Worm (Caenorhabditis elegans): ENCODE results near the gene F13E9.9.

F13E9.9 gene

ce11 chrIV:10879542-10879941 lies 19.4 kb downstream of the F13E9.9 start, which contains the start of gene sdz-13:
sdz-13 (minus strand) TSS chrIV:10879642.
- no peak for TF ChIP-seq let-607 (tag; optimal IDR thresholded peaks at IDR 0.05)
- TF ChIP-seq nhr-120 (GFP tag; IDR thresholded peaks at IDR 0.05), result no peak
- TF ChIP-seq sea-2 (GFP tag; IDR thresholded peaks at IDR 0.05), result no peak
- no peak for TF ChIP-seq attf-6 (GFP tag; IDR thresholded peaks at IDR 0.05)
- TF ChIP-seq F55B11.4 (tag; optimal IDR thresholded peaks at IDR 0.05; ENCODE audit: borderline replicate concordance, insufficient read depth), result no peak
- TF ChIP-seq lin-40 (tag; optimal IDR thresholded peaks at IDR 0.05), result no peak
- no peak for TF ChIP-seq ccch-3 (GFP tag; optimal IDR thresholded peaks at IDR 0.05)
- no peak for TF ChIP-seq F57C9.4 (tag; optimal IDR thresholded peaks at IDR 0.05)
- no peak for TF ChIP-seq ceh-40 (GFP tag; IDR thresholded peaks at IDR 0.05)
- no peak for TF ChIP-seq efl-1 (GFP tag; optimal IDR thresholded peaks at IDR 0.05)
- TF ChIP-seq C17E4.6 (GFP tag; IDR thresholded peaks at IDR 0.05), result no peak
- TF ChIP-seq gei-17 (GFP tag; optimal IDR thresholded peaks at IDR 0.05), result no peak
- no peak for TF ChIP-seq ets-4 (GFP tag; optimal IDR thresholded peaks at IDR 0.05)
- no peak for TF ChIP-seq mxl-1 (tag; optimal IDR thresholded peaks at IDR 0.05)
- no peak for TF ChIP-seq zfh-2 (GFP tag; conservative IDR thresholded peaks at IDR 0.05)
- no peak for TF ChIP-seq Y67H2A.10 (GFP tag; conservative IDR thresholded peaks at IDR 0.05)
- no peak for TF ChIP-seq unc-130 (GFP tag; optimal IDR thresholded peaks at IDR 0.05)
- no peak for TF ChIP-seq attf-5 (GFP tag; optimal IDR thresholded peaks at IDR 0.05)
- TF ChIP-seq F22D6.2 (tag; optimal IDR thresholded peaks at IDR 0.05), result no peak

DNA sequence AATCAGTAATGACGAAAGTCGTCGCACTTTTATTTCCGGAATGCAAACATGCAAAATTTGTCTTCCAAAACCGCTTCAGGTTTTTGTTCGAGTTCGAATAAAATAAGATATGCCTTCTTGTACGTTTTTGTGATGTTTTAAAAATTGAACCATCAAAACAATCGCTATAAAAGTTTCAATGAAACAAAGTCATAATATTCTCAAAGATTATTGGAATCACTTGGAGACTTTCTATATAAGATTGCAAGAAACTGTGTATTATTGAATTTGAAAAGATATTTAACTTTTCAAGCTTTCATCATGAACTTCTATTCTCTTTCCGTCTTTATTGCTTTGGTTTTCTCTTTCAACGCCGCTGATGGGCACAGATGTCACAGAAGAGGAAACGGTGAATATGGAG lies 22.1 kb downstream of the F13E9.9 start, which contains the start of gene fipr-14:
TSS of gene fipr-14 (plus strand) at position 301 of the 400 bp plus-strand sequence.
- TF ChIP-seq C17E4.6 (GFP tag; IDR thresholded peaks at IDR 0.05), result no peak
- no peak for TF ChIP-seq B0336.3 (GFP tag; IDR thresholded peaks at IDR 0.05)
- TF ChIP-seq ceh-100 (GFP tag; IDR thresholded peaks at IDR 0.05), result no peak
- no peak for TF ChIP-seq D2030.7 (GFP tag; IDR thresholded peaks at IDR 0.05)
- TF ChIP-seq F10E7.11 (tag; optimal IDR thresholded peaks at IDR 0.05), result no peak
- no peak for TF ChIP-seq egl-44 (GFP tag; IDR thresholded peaks at IDR 0.05)
- TF ChIP-seq ccch-3 (GFP tag; optimal IDR thresholded peaks at IDR 0.05), result no peak
- TF ChIP-seq hsf-1 (GFP tag; IDR thresholded peaks at IDR 0.05), result no peak
- no peak for TF ChIP-seq lin-26 (GFP tag; IDR thresholded peaks at IDR 0.05)
- no peak for TF ChIP-seq mel-28 (tag; optimal IDR thresholded peaks at IDR 0.05; ENCODE audit: borderline replicate concordance)

DNA sequence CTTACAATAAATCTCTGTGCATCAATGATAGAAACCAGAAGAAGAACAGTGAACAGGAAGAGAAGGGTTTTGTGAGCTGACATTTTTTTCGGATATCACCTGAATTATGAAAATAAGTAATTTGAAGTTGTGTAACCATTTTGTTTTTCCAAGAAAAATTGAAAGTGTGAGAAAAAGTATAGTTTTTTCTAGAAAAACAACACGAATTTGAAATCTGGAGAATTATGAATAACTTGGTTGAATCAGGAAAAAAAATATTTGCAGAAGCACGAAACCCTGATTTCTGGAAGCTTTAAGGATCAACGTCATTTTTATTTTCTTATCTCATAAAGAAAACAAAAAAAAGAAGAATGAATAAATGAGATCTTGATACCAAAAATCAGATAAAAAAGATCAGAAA lies 24.5 kb downstream of the F13E9.9 start, which contains the start of gene F13E9.12:
TSS of gene F13E9.12 (minus strand) at position 101 of the 400 bp plus-strand sequence.
- TF ChIP-seq pbrm-1 (GFP tag; IDR thresholded peaks at IDR 0.05) (no peak), rpc-1 (optimal IDR thresholded peaks at IDR 0.05) (no peak), rpc-1 (tag; optimal IDR thresholded peaks at IDR 0.05) (no peak), aptf-2 (GFP tag; conservative IDR thresholded peaks at IDR 0.05) (no peak), lin-35 (GFP tag; optimal IDR thresholded peaks at IDR 0.05) (no peak), hmg-20 (GFP tag; IDR thresholded peaks at IDR 0.05) (no peak), xnd-1 (tag; optimal IDR thresholded peaks at IDR 0.05) (no peak), lin-40 (tag; optimal IDR thresholded peaks at IDR 0.05) (no peak), snpc-3.4 (tag; optimal IDR thresholded peaks at IDR 0.05) (no peak), nfya-2 (GFP tag; IDR thresholded peaks at IDR 0.05) (no peak), F52B5.7 (tag; optimal IDR thresholded peaks at IDR 0.05) (no peak), unc-62 (GFP tag; optimal IDR thresholded peaks at IDR 0.05) (no peak), let-607 (tag; optimal IDR thresholded peaks at IDR 0.05) (no peak), cebp-2 (GFP tag; IDR thresholded peaks at IDR 0.05) (no peak), rcor-1 (GFP tag; IDR thresholded peaks at IDR 0.05) (no peak), ZK185.1 (tag; optimal IDR thresholded peaks at IDR 0.05; ENCODE audit: poor library complexity, severe bottlenecking) (no peak), nhr-120 (GFP tag; IDR thresholded peaks at IDR 0.05) (no peak), sea-2 (GFP tag; IDR thresholded peaks at IDR 0.05) (no peak)
